Fruit fly (Drosophila melanogaster) whole organism, embryonic: ENCODE results near the gene tutl.
A peak's percentile ranks its signal among the peaks of the same experiment; 100 is the strongest.

Source experiments
- CG10431 ChIP-seq: fragments of 200-800 bp; sonication (Bioruptor generic); optimal IDR thresholded peaks from 3 replicates; lab custom pipeline; 2018; ENCODE audit warnings: missing biosample characterization, mild to moderate bottlenecking, missing genetic modification characterization
- CG10654 ChIP-seq: fragments of 200-800 bp; sonication (Bioruptor generic); optimal IDR thresholded peaks from 2 replicates; lab custom pipeline; 2016; ENCODE audit warnings: missing biosample characterization, missing genetic modification characterization
- CG11723 ChIP-seq: fragments of 200-800 bp; sonication (Bioruptor generic); optimal IDR thresholded peaks from 2 replicates; lab custom pipeline; 2017; ENCODE audit warnings: missing biosample characterization, mild to moderate bottlenecking, missing genetic modification characterization
- CG12104 ChIP-seq: fragments of 200-800 bp; sonication (Bioruptor generic); optimal IDR thresholded peaks from 3 replicates; lab custom pipeline; 2016; ENCODE audit warnings: missing biosample characterization, missing genetic modification characterization
- CG12942 ChIP-seq: fragments of 200-800 bp; sonication (Bioruptor generic); optimal IDR thresholded peaks from 3 replicates; lab custom pipeline; 2016; ENCODE audit warnings: missing biosample characterization, missing genetic modification characterization
- CG1603 ChIP-seq: fragments of 200-800 bp; sonication (Bioruptor generic); optimal IDR thresholded peaks from 2 replicates; lab custom pipeline; 2019; ENCODE audit warnings: missing biosample characterization, mild to moderate bottlenecking, missing genetic modification characterization, moderate library complexity
- CG17328 ChIP-seq: fragments of 200-800 bp; sonication (Bioruptor generic); IDR thresholded peaks from 2 replicates; pipeline ENCODE4 v1.3.6; 2022; ENCODE audit warnings: missing biosample characterization, missing genetic modification characterization
- CG18764 ChIP-seq: fragments of 200-800 bp; sonication (Bioruptor generic); optimal IDR thresholded peaks from 3 replicates; lab custom pipeline; 2016; ENCODE audit warnings: missing biosample characterization, missing genetic modification characterization
- CG2889 ChIP-seq: fragments of 200-800 bp; sonication (Bioruptor generic); IDR thresholded peaks from 3 replicates; pipeline ENCODE4 v1.3.6; 2022; ENCODE audit warnings: missing biosample characterization, missing genetic modification characterization
- CG3163 ChIP-seq: fragments of 200-800 bp; sonication (Bioruptor generic); optimal IDR thresholded peaks from 3 replicates; lab custom pipeline; 2016; ENCODE audit warnings: missing biosample characterization, missing genetic modification characterization
- CG3281 ChIP-seq: fragments of 200-800 bp; sonication (Bioruptor generic); optimal IDR thresholded peaks from 3 replicates; lab custom pipeline; 2017; ENCODE audit warnings: missing biosample characterization, mild to moderate bottlenecking, missing genetic modification characterization
- CG3838 ChIP-seq: fragments of 200-800 bp; sonication (Bioruptor generic); optimal IDR thresholded peaks from 3 replicates; lab custom pipeline; 2016; ENCODE audit warnings: missing biosample characterization, missing genetic modification characterization
- CG4328 ChIP-seq: fragments of 200-800 bp; sonication (Bioruptor generic); optimal IDR thresholded peaks from 3 replicates; lab custom pipeline; 2017; ENCODE audit warnings: missing biosample characterization, missing genetic modification reagents, missing genetic modification characterization
- CG4424 ChIP-seq: fragments of 200-800 bp; sonication (Bioruptor generic); optimal IDR thresholded peaks from 3 replicates; lab custom pipeline; 2016; ENCODE audit warnings: missing biosample characterization, missing genetic modification characterization
- CG5953 ChIP-seq: fragments of 200-800 bp; sonication (Bioruptor generic); IDR thresholded peaks from 2 replicates; pipeline ENCODE4 v1.3.6; 2022; ENCODE audit warnings: missing biosample characterization, missing genetic modification characterization
- CG7357 ChIP-seq: fragments of 200-800 bp; sonication (Bioruptor generic); IDR thresholded peaks from 3 replicates; pipeline ENCODE4 v1.3.6; 2022; ENCODE audit warnings: missing biosample characterization, missing genetic modification characterization
- CG8290 ChIP-seq, 3 experiments: fragments of 200-800 bp; sonication (Bioruptor generic); optimal IDR thresholded peaks; 2 replicates each; lab custom pipeline; 2016 to 2019; ENCODE audit warnings: missing biosample characterization in 3 of 3, missing genetic modification characterization in 3 of 3, mild to moderate bottlenecking in 2 of 3, moderate library complexity in 1 of 3
- CG9876 ChIP-seq: fragments of 200-800 bp; sonication (Bioruptor generic); optimal IDR thresholded peaks from 2 replicates; lab custom pipeline; 2016; ENCODE audit warnings: missing biosample characterization, missing genetic modification characterization
- CoRest ChIP-seq: fragments of 200-800 bp; sonication (Bioruptor generic); optimal IDR thresholded peaks from 3 replicates; lab custom pipeline; 2018; ENCODE audit warnings: missing biosample characterization, mild to moderate bottlenecking, missing genetic modification characterization, moderate library complexity
- Dad ChIP-seq: fragments of 200-800 bp; sonication (Bioruptor generic); optimal IDR thresholded peaks from 3 replicates; lab custom pipeline; 2016; ENCODE audit warnings: missing biosample characterization, missing genetic modification characterization
- Dfd ChIP-seq, 2 experiments: fragments of >200 bp; optimal IDR thresholded peaks; 2 replicates each; lab custom pipeline; 2017; ENCODE audit warnings: missing biosample characterization in 2 of 2, missing genetic modification characterization in 2 of 2
- Elba2 ChIP-seq: fragments of 200-800 bp; sonication (Bioruptor generic); optimal IDR thresholded peaks from 3 replicates; lab custom pipeline; 2016; ENCODE audit warnings: missing biosample characterization, missing genetic modification characterization
- Ets65A ChIP-seq: fragments of 200-800 bp; sonication (Bioruptor generic); peaks from one replicate; lab custom pipeline; 2016; ENCODE audit warnings: missing biosample characterization, missing genetic modification characterization
- Hr39 ChIP-seq: fragments of >200 bp; optimal IDR thresholded peaks from 2 replicates; lab custom pipeline; 2017
- Max ChIP-seq: fragments of 200-800 bp; sonication (Bioruptor generic); optimal IDR thresholded peaks from 2 replicates; lab custom pipeline; 2016; ENCODE audit warnings: missing biosample characterization, mild to moderate bottlenecking, missing genetic modification characterization
- Myb ChIP-seq: fragments of 200-800 bp; sonication (Bioruptor generic); optimal IDR thresholded peaks from 2 replicates; lab custom pipeline; 2016; ENCODE audit warnings: missing biosample characterization, missing genetic modification characterization
- NC2β ChIP-seq: fragments of 200-800 bp; sonication (Bioruptor generic); optimal IDR thresholded peaks from 2 replicates; lab custom pipeline; 2016; ENCODE audit warnings: missing biosample characterization, missing genetic modification characterization
- Optix ChIP-seq: fragments of 200-800 bp; sonication (Bioruptor generic); IDR thresholded peaks from 3 replicates; pipeline ENCODE4 v1.3.6; 2022; ENCODE audit warnings: missing biosample characterization, missing genetic modification characterization
- Poxn ChIP-seq: fragments of 200-800 bp; sonication (Bioruptor generic); IDR thresholded peaks from 2 replicates; pipeline ENCODE4 v1.3.6; 2022; ENCODE audit warnings: missing biosample characterization, missing genetic modification characterization
- Rfx ChIP-seq: fragments of 200-800 bp; sonication (Bioruptor generic); IDR thresholded peaks from 2 replicates; pipeline ENCODE4 v1.3.6; 2022; ENCODE audit warnings: missing biosample characterization, missing genetic modification characterization
- Six4 ChIP-seq: fragments of 200-800 bp; sonication (Bioruptor generic); optimal IDR thresholded peaks from 2 replicates; lab custom pipeline; 2016; ENCODE audit warnings: missing biosample characterization, missing genetic modification characterization
- Vsx1 ChIP-seq: fragments of 200-800 bp; sonication (Bioruptor generic); optimal IDR thresholded peaks from 2 replicates; lab custom pipeline; 2017; ENCODE audit warnings: missing biosample characterization, mild to moderate bottlenecking, missing genetic modification characterization, missing genetic modification reagents
- Xrp1 ChIP-seq: fragments of 200-800 bp; sonication (Bioruptor generic); IDR thresholded peaks from 2 replicates; pipeline ENCODE4 v1.3.6; 2022; ENCODE audit warnings: missing biosample characterization, missing genetic modification characterization
- cad ChIP-seq: fragments of >200 bp; optimal IDR thresholded peaks from 2 replicates; lab custom pipeline; 2017; ENCODE audit warnings: missing biosample characterization, missing genetic modification characterization
- cas ChIP-seq: fragments of 200-800 bp; sonication (Bioruptor generic); IDR thresholded peaks from 2 replicates; pipeline ENCODE4 v1.3.6; 2022; ENCODE audit warnings: missing biosample characterization, missing genetic modification characterization
- chif ChIP-seq, 2 experiments: fragments of 200-800 bp; sonication (Bioruptor generic); optimal IDR thresholded peaks; 3 replicates each; lab custom pipeline; 2016; ENCODE audit warnings: missing biosample characterization in 2 of 2, missing genetic modification characterization in 2 of 2
- danr ChIP-seq: fragments of 200-800 bp; sonication (Bioruptor generic); IDR thresholded peaks from 2 replicates; pipeline ENCODE4 v1.3.6; 2022; ENCODE audit warnings: missing biosample characterization, missing genetic modification characterization
- dimm ChIP-seq: fragments of 200-800 bp; sonication (Bioruptor generic); IDR thresholded peaks from 2 replicates; pipeline ENCODE4 v1.3.6; 2022; ENCODE audit warnings: missing biosample characterization, missing genetic modification characterization
- ems ChIP-seq: fragments of 200-800 bp; sonication (Bioruptor generic); optimal IDR thresholded peaks from 3 replicates; lab custom pipeline; 2016; ENCODE audit warnings: missing biosample characterization, missing genetic modification characterization
- fu2 ChIP-seq: fragments of 200-800 bp; sonication (Bioruptor generic); optimal IDR thresholded peaks from 2 replicates; lab custom pipeline; 2016; ENCODE audit warnings: missing biosample characterization, missing genetic modification characterization
- gro ChIP-seq: fragments of 200-800 bp; sonication (Bioruptor generic); optimal IDR thresholded peaks from 2 replicates; lab custom pipeline; 2016; ENCODE audit warnings: missing biosample characterization, missing genetic modification characterization
- ham ChIP-seq: fragments of 200-800 bp; sonication (Bioruptor generic); IDR thresholded peaks from 2 replicates; pipeline ENCODE4 v1.3.6; 2022; ENCODE audit warnings: missing biosample characterization, missing genetic modification characterization
- lilli ChIP-seq: fragments of 200-800 bp; sonication (Bioruptor generic); optimal IDR thresholded peaks from 3 replicates; lab custom pipeline; 2016; ENCODE audit warnings: missing biosample characterization, missing genetic modification characterization
- mirr ChIP-seq: fragments of 200-800 bp; sonication (Bioruptor generic); optimal IDR thresholded peaks from 3 replicates; lab custom pipeline; 2018; ENCODE audit warnings: missing biosample characterization, mild to moderate bottlenecking, missing genetic modification characterization
- pb ChIP-seq: fragments of 200-800 bp; sonication (Bioruptor generic); optimal IDR thresholded peaks from 3 replicates; lab custom pipeline; 2016; ENCODE audit warnings: missing biosample characterization, missing genetic modification characterization
- seq ChIP-seq: fragments of 200-800 bp; sonication (Bioruptor generic); IDR thresholded peaks from 2 replicates; pipeline ENCODE4 v1.3.6; 2022; ENCODE audit warnings: missing biosample characterization, missing genetic modification characterization
- stc ChIP-seq: fragments of 200-800 bp; sonication (Bioruptor generic); IDR thresholded peaks from 2 replicates; pipeline ENCODE4 v1.3.6; 2022; ENCODE audit warnings: missing biosample characterization, missing genetic modification characterization
- tgo ChIP-seq: fragments of 200-800 bp; sonication (Bioruptor generic); IDR thresholded peaks from 3 replicates; pipeline ENCODE4 v1.3.6; 2022; ENCODE audit warnings: missing biosample characterization, missing genetic modification characterization
- tio ChIP-seq: fragments of 200-800 bp; sonication (Bioruptor generic); optimal IDR thresholded peaks from 2 replicates; lab custom pipeline; 2017; ENCODE audit warnings: missing biosample characterization, missing genetic modification characterization, inconsistent platforms
- usp ChIP-seq: fragments of >200 bp; optimal IDR thresholded peaks from 2 replicates; lab custom pipeline; 2017; ENCODE audit warnings: missing biosample characterization, missing genetic modification characterization
- zen2 ChIP-seq: fragments of 200-800 bp; sonication (Bioruptor generic); IDR thresholded peaks from 3 replicates; pipeline ENCODE4 v1.3.6; 2022; ENCODE audit warnings: missing biosample characterization, missing genetic modification characterization; ENCODE audit not compliant: partially characterized antibody
- zf30C ChIP-seq: fragments of 200-800 bp; sonication (Bioruptor generic); optimal IDR thresholded peaks from 3 replicates; lab custom pipeline; 2018; ENCODE audit warnings: missing biosample characterization, mild to moderate bottlenecking, missing genetic modification characterization

Gene tutl

dm6 chr2L:4371516-4372136, 88.7 kb downstream of the tutl start (continued):
- peak; percentile 57 for TF ChIP-seq tio
- no peak for TF ChIP-seq ham (GFP tag; lab: Robert Waterston, UW)
- peak; percentile 33 for TF ChIP-seq CG18764 (GFP tag; lab: Kevin White, UChicago)
- TF ChIP-seq CG1603 (tag; lab: Kevin White, UChicago), result peak; percentile 1
- TF ChIP-seq CG11723, result peak; percentile 43
- peak; percentile 13 for TF ChIP-seq Max (GFP tag; lab: Kevin White, UChicago)
- no peak for TF ChIP-seq Hr39 (lab: Kevin White, UChicago)
- TF ChIP-seq CG10431 (GFP tag; lab: Kevin White, UChicago), result peak; percentile 12
- TF ChIP-seq NC2β (GFP tag; lab: Kevin White, UChicago), result peak; percentile 24
- no peak for TF ChIP-seq gro
- TF ChIP-seq pb (GFP tag; lab: Kevin White, UChicago), result no peak
- TF ChIP-seq zf30C (GFP tag; lab: Kevin White, UChicago), result no peak
- peak; percentile 28 for TF ChIP-seq CG12104 (GFP tag; lab: Kevin White, UChicago)
- TF ChIP-seq Dfd (GFP tag; optimal IDR thresholded peaks at IDR 0.05; lab: Kevin White, UChicago), result no peak
- peak; percentile 5 for TF ChIP-seq mirr (GFP tag; lab: Kevin White, UChicago)
- peak; percentile 38; the same call in 2 of the 3 replicates for TF ChIP-seq tgo (GFP tag; lab: Robert Waterston, UW)
- TF ChIP-seq CG9876 (GFP tag; lab: Kevin White, UChicago), result no peak
- no peak for TF ChIP-seq usp (GFP tag; lab: Kevin White, UChicago)
- TF ChIP-seq Ets65A (GFP tag; lab: Kevin White, UChicago), result peak; percentile 84
- no peak for TF ChIP-seq ems (GFP tag; lab: Kevin White, UChicago)
- TF ChIP-seq CG8290 (GFP tag; optimal IDR thresholded peaks at IDR 0.05; lab: Kevin White, UChicago), result peak; percentile 28
- TF ChIP-seq CG8290 (tag; optimal IDR thresholded peaks at IDR 0.05; lab: Kevin White, UChicago), result peak; percentile 11 to 57
- TF ChIP-seq CG4424, result peak; percentile 75
- TF ChIP-seq Vsx1, result no peak
- TF ChIP-seq fu2, result no peak
- TF ChIP-seq CG3163, result no peak
- TF ChIP-seq danr (GFP tag; lab: Robert Waterston, UW), result no peak
- TF ChIP-seq seq (GFP tag; lab: Robert Waterston, UW), result peak; percentile 71
- TF ChIP-seq stc (GFP tag; lab: Robert Waterston, UW), result peak; percentile 52; the same call in 1 of the 2 replicates
- TF ChIP-seq CG10654 (GFP tag; lab: Kevin White, UChicago), result peak; percentile 24
- TF ChIP-seq dimm (GFP tag; lab: Robert Waterston, UW), result no peak
- TF ChIP-seq CG17328 (GFP tag; lab: Robert Waterston, UW), result no peak
- TF ChIP-seq cas (GFP tag; lab: Robert Waterston, UW), result no peak
- no peak for TF ChIP-seq cad (GFP tag; lab: Kevin White, UChicago)
- TF ChIP-seq CG2889 (GFP tag; lab: Robert Waterston, UW), result no peak
- TF ChIP-seq CG12942 (GFP tag; lab: Kevin White, UChicago), result peak; percentile 29
- peak; percentile 81 for TF ChIP-seq CoRest (tag; lab: Kevin White, UChicago)
- no peak for TF ChIP-seq CG3281 (GFP tag; lab: Kevin White, UChicago)
- TF ChIP-seq chif (GFP tag; optimal IDR thresholded peaks at IDR 0.05; lab: Kevin White, UChicago), result peak in 1 of 2 experiments; percentile 20
- peak; percentile 25 for TF ChIP-seq lilli (GFP tag; lab: Kevin White, UChicago)
- TF ChIP-seq CG7357 (GFP tag; lab: Robert Waterston, UW), result 0 out of 3 replicates have a peak, but pooled peaks have one; percentile 15
- no peak for TF ChIP-seq Myb (GFP tag; lab: Kevin White, UChicago)
- no peak for TF ChIP-seq zen2
- TF ChIP-seq Optix, result 0 out of 3 replicates have a peak, but pooled peaks have one; percentile 41
- peak; percentile 33 for TF ChIP-seq Six4
- TF ChIP-seq Elba2 (GFP tag; lab: Kevin White, UChicago), result peak; percentile 60
- no peak for TF ChIP-seq CG4328 (GFP tag; lab: Kevin White, UChicago)
- no peak for TF ChIP-seq CG3838 (GFP tag; lab: Kevin White, UChicago)
- no peak for TF ChIP-seq Poxn (GFP tag; lab: Robert Waterston, UW)
- TF ChIP-seq CG5953, result no peak
- TF ChIP-seq Rfx (GFP tag; lab: Robert Waterston, UW), result no peak
- TF ChIP-seq Xrp1, result peak; percentile 64
- peak; percentile 2 for TF ChIP-seq Dad (GFP tag; lab: Kevin White, UChicago)
